Fruit fly (Drosophila melanogaster): Measurements from ENCODE around the gene Jasper.
A peak's percentile ranks its signal among the peaks of the same experiment; 100 is the strongest.

Jasper gene

dm6 chr3R:30071827-30072226 lies 19.5 kb downstream of the Jasper start (continued):
- peak; percentile 10 for TF ChIP-seq CG8290 (GFP tag; optimal IDR thresholded peaks at IDR 0.05)
- peak; percentile 16 to 18 for TF ChIP-seq CG8290 (tag; optimal IDR thresholded peaks at IDR 0.05)
- no peak for TF ChIP-seq CG1647 (GFP tag; optimal IDR thresholded peaks at IDR 0.05)
- 0 out of 3 replicates have a peak, but pooled peaks have one; percentile 56 for TF ChIP-seq ci (GFP tag; IDR thresholded peaks at IDR 0.05)

- no peak for TF ChIP-seq CG18764 (GFP tag; optimal IDR thresholded peaks at IDR 0.05)
- no peak for TF ChIP-seq sens-2 (GFP tag; IDR thresholded peaks at IDR 0.05)
- no peak for TF ChIP-seq CG2875 (GFP tag; optimal IDR thresholded peaks at IDR 0.05)
- no peak for TF ChIP-seq ttk (GFP tag; IDR thresholded peaks at IDR 0.05)
- TF ChIP-seq wor (GFP tag; IDR thresholded peaks at IDR 0.05) = no peak
- no peak for TF ChIP-seq lov (optimal IDR thresholded peaks at IDR 0.05)
- TF ChIP-seq lov (GFP tag; IDR thresholded peaks at IDR 0.05) = no peak
- no peak for TF ChIP-seq CG13123 (GFP tag; optimal IDR thresholded peaks at IDR 0.05)
- TF ChIP-seq CHES-1-like (GFP tag; optimal IDR thresholded peaks at IDR 0.05) = no peak
- no peak for TF ChIP-seq CG12071 (GFP tag; optimal IDR thresholded peaks at IDR 0.05)
- TF ChIP-seq wek (GFP tag; optimal IDR thresholded peaks at IDR 0.05) = no peak
- TF ChIP-seq CG32772 (GFP tag; IDR thresholded peaks at IDR 0.05) = no peak
- no peak for TF ChIP-seq dm (GFP tag; optimal IDR thresholded peaks at IDR 0.05)
- peak; percentile 22; the same call in 1 of the 3 replicates for TF ChIP-seq ci (GFP tag; IDR thresholded peaks at IDR 0.05)
- peak; percentile 57 for TF ChIP-seq CG1603 (tag; optimal IDR thresholded peaks at IDR 0.05)
- TF ChIP-seq Ada2b (GFP tag; IDR thresholded peaks at IDR 0.05) = no peak
- no peak for TF ChIP-seq CG6765 (GFP tag; optimal IDR thresholded peaks at IDR 0.05)
- TF ChIP-seq pho (GFP tag; optimal IDR thresholded peaks at IDR 0.05) = no peak
- TF ChIP-seq ewg (GFP tag; optimal IDR thresholded peaks at IDR 0.05) = no peak
- TF ChIP-seq CG3838 (GFP tag; optimal IDR thresholded peaks at IDR 0.05) = no peak
- TF ChIP-seq mirr (GFP tag; optimal IDR thresholded peaks at IDR 0.05) = no peak
- no peak for TF ChIP-seq Nf-YA (GFP tag; IDR thresholded peaks at IDR 0.05)
- TF ChIP-seq E2f1 (GFP tag; IDR thresholded peaks at IDR 0.05) = no peak
- no peak for TF ChIP-seq CG8388 (GFP tag; optimal IDR thresholded peaks at IDR 0.05)
- no peak for TF ChIP-seq CG10267 (tag; optimal IDR thresholded peaks at IDR 0.05)
- TF ChIP-seq CG10366 (GFP tag; IDR thresholded peaks at IDR 0.05) = peak; percentile 26; the same call in 1 of the 2 replicates
- TF ChIP-seq pum (GFP tag; optimal IDR thresholded peaks at IDR 0.05) = no peak
- no peak for TF ChIP-seq HLH54F (GFP tag; optimal IDR thresholded peaks at IDR 0.05)
- no peak for TF ChIP-seq H2.0 (GFP tag; IDR thresholded peaks at IDR 0.05)
- peak; percentile 17 for TF ChIP-seq pnt (GFP tag; optimal IDR thresholded peaks at IDR 0.05)
- TF ChIP-seq CG15479 (GFP tag; optimal IDR thresholded peaks at IDR 0.05) = no peak
- no peak for TF ChIP-seq sug (tag; optimal IDR thresholded peaks at IDR 0.05)
- peak; percentile 1 for TF ChIP-seq CG9727 (GFP tag; optimal IDR thresholded peaks at IDR 0.05)
- peak; percentile 17; the same call in 1 of the 2 replicates for TF ChIP-seq inv (GFP tag; IDR thresholded peaks at IDR 0.05; ENCODE audit: partially characterized antibody)
- TF ChIP-seq Dad (GFP tag; optimal IDR thresholded peaks at IDR 0.05) = no peak
- TF ChIP-seq Med (GFP tag) = peak; percentile 63
- no peak for TF ChIP-seq unpg (GFP tag; optimal IDR thresholded peaks at IDR 0.05)
- no peak for TF ChIP-seq ind (GFP tag; optimal IDR thresholded peaks at IDR 0.05)
- no peak for TF ChIP-seq CG14014 (GFP tag; IDR thresholded peaks at IDR 0.05)
- TF ChIP-seq sqz (GFP tag; optimal IDR thresholded peaks at IDR 0.05) = no peak
- no peak for TF ChIP-seq Scr (GFP tag; IDR thresholded peaks at IDR 0.05; ENCODE audit: partially characterized antibody)
- peak; percentile 39 for TF ChIP-seq phol (tag; optimal IDR thresholded peaks at IDR 0.05)
- TF ChIP-seq bsh (GFP tag; optimal IDR thresholded peaks at IDR 0.05) = peak; percentile 4 to 47
- no peak for TF ChIP-seq CG11247 (GFP tag; IDR thresholded peaks at IDR 0.05)
- peak; percentile 38; the same call in 1 of the 2 replicates for TF ChIP-seq sisA (GFP tag; IDR thresholded peaks at IDR 0.05)
- peak; percentile 39 for TF ChIP-seq Antp (GFP tag; optimal IDR thresholded peaks at IDR 0.05)
- no peak for TF ChIP-seq jigr1 (GFP tag; IDR thresholded peaks at IDR 0.05)
- no peak for TF ChIP-seq org-1 (GFP tag; optimal IDR thresholded peaks at IDR 0.05)
These were observed 23.8 kb downstream of the Jasper start for dm6 chr3R:30076088-30076487.
